Worm (Caenorhabditis elegans) whole organism, mixed stage, embryonic: ENCODE results near the gene syx-16.

Experiments
- elt-1 ChIP-seq: sonication (generic microtip); optimal IDR thresholded peaks from 2 replicates; lab custom pipeline; 2017; ENCODE audit warnings: missing genetic modification characterization, mild to moderate bottlenecking, missing compliant biosample characterization, antibody characterized with exemption, moderate library complexity, borderline replicate concordance; ENCODE audit not compliant: insufficient read depth
- elt-3 ChIP-seq: fragments of 150-350 bp; optimal IDR thresholded peaks from 2 replicates; lab custom pipeline; 2014; ENCODE audit warnings: missing biosample characterization, missing genetic modification characterization
- ham-2 ChIP-seq: fragments of 200-800 bp; sonication (Bioruptor generic); optimal IDR thresholded peaks from 2 replicates; lab custom pipeline; 2018; ENCODE audit warnings: mild to moderate bottlenecking, missing genetic modification characterization, missing compliant biosample characterization
- lin-13 ChIP-seq: fragments of 150-350 bp; optimal IDR thresholded peaks from 2 replicates; lab custom pipeline; 2014; ENCODE audit warnings: missing biosample characterization, missing genetic modification characterization
- mep-1 ChIP-seq: fragments of 150-350 bp; optimal IDR thresholded peaks from 2 replicates; lab custom pipeline; 2017; ENCODE audit warnings: missing biosample characterization, missing genetic modification reagents, missing genetic modification characterization, inconsistent platforms
- nhr-237 ChIP-seq: fragments of 150-350 bp; optimal IDR thresholded peaks from 2 replicates; lab custom pipeline; 2014; ENCODE audit warnings: missing biosample characterization, missing genetic modification characterization
- nhr-28 ChIP-seq: fragments of 150-350 bp; optimal IDR thresholded peaks from 2 replicates; lab custom pipeline; 2014; ENCODE audit warnings: missing biosample characterization, missing genetic modification characterization
- nhr-76 ChIP-seq: sonication (generic microtip); optimal IDR thresholded peaks from 2 replicates; lab custom pipeline; 2017; ENCODE audit warnings: missing biosample characterization, missing genetic modification characterization
- snpc-4 ChIP-seq: fragments of 150-350 bp; optimal IDR thresholded peaks from 2 replicates; lab custom pipeline; 2014; ENCODE audit warnings: missing biosample characterization, missing genetic modification characterization

DNA sequence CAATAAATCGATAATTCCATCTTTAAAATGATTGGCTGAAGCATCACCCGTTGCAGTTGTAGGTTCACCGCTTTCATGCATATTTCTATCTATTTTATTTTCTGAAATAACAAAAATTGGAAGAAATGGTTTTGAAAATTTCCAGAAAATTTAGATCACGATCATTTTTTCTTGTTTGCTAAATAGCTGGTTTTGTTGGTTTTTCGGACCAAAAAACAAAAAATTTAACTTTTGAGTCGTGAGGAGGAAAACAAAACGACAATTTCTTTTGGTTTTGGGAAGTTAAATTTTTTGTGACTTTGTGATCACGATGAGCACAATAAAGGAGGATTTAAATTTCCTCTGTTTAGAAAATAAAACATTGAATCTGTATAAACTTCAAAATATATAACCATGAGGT is 43.7 kb downstream of the syx-16 start, which contains the start of gene T10F2.2:
- TF ChIP-seq elt-1 (tag; lab: Kevin White, UChicago) = no peak
- TF ChIP-seq lin-13 (tag; lab: Kevin White, UChicago) = no peak
- TF ChIP-seq elt-3 (tag; lab: Kevin White, UChicago) = no peak
- no peak for TF ChIP-seq snpc-4 (tag; lab: Kevin White, UChicago)
- TF ChIP-seq ham-2 (GFP tag; lab: Kevin White, UChicago) = no peak
- no peak for TF ChIP-seq nhr-76
- no peak for TF ChIP-seq nhr-237 (tag; lab: Kevin White, UChicago)
- TF ChIP-seq mep-1 = no peak
- TF ChIP-seq nhr-28 (tag; lab: Kevin White, UChicago) = no peak
